Worm (Caenorhabditis elegans) whole organism, L1 larva: ENCODE measurements around the gene F25H9.7.

Source experiments
- aha-1 ChIP-seq: fragments of 150-350 bp; optimal IDR thresholded peaks from 2 replicates; lab custom pipeline; 2014; ENCODE audit warnings: missing biosample characterization, missing genetic modification characterization
- hlh-4 ChIP-seq: sonication (generic microtip); optimal IDR thresholded peaks from 2 replicates; lab custom pipeline; 2016; ENCODE audit warnings: mild to moderate bottlenecking, missing genetic modification characterization, missing compliant biosample characterization
- lin-15B ChIP-seq: fragments of 150-350 bp; sonication (generic microtip); optimal IDR thresholded peaks from 3 replicates; lab custom pipeline; 2014; ENCODE audit warnings: missing biosample characterization, missing genetic modification characterization
- nhr-28 ChIP-seq: fragments of 150-350 bp; optimal IDR thresholded peaks from 2 replicates; lab custom pipeline; 2014; ENCODE audit warnings: missing biosample characterization, missing genetic modification characterization
- zag-1 ChIP-seq: fragments of 150-350 bp; optimal IDR thresholded peaks from 2 replicates; lab custom pipeline; 2014; ENCODE audit warnings: missing biosample characterization, missing genetic modification characterization

DNA sequence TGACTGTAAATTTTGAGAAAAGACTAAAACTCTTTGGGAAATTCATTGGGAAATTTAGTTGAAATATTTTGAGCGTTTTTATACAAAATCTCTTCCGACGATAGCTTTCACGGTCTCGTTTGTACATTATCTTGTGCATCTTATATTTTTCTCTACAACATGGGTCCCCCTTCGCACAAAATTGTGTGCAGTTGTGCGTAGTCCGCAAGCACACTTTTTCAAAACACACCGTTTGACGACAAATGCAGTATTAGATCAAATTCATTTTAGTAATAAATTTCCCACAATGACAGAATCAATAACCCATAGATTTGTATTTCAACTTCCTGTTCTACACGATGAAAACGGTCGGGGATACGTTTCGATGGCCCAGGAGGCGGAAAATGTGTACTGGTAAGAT lies 10.3 kb upstream of the F25H9.7 start, which contains the start of gene F25H9.2:
- TF ChIP-seq hlh-4 (tag; lab: Kevin White, UChicago) (no peak), lin-15B (tag; lab: Kevin White, UChicago) (no peak), nhr-28 (tag; lab: Kevin White, UChicago) (no peak), aha-1 (tag; lab: Kevin White, UChicago) (no peak), zag-1 (tag; lab: Kevin White, UChicago) (no peak)
